Worm (Caenorhabditis elegans) whole organism, L2 larva: ENCODE measurements around the gene affl-1.

ENCODE experiments used
- F13H6.1 ChIP-seq: sonication (generic microtip); optimal IDR thresholded peaks from 2 replicates; lab custom pipeline; 2016; ENCODE audit warnings: missing genetic modification characterization, missing compliant biosample characterization
- ZK546.5 ChIP-seq: sonication (generic microtip); optimal IDR thresholded peaks from 2 replicates; lab custom pipeline; 2017; ENCODE audit warnings: missing biosample characterization, missing genetic modification characterization
- elt-3 ChIP-seq: sonication (generic microtip); optimal IDR thresholded peaks from 2 replicates; lab custom pipeline; 2017; ENCODE audit warnings: missing biosample characterization, missing genetic modification characterization
- nhr-11 ChIP-seq: fragments of 150-350 bp; optimal IDR thresholded peaks from 2 replicates; lab custom pipeline; 2014; ENCODE audit warnings: missing biosample characterization, missing genetic modification characterization
- nhr-6 ChIP-seq: fragments of 150-350 bp; optimal IDR thresholded peaks from 2 replicates; lab custom pipeline; 2014; ENCODE audit warnings: missing biosample characterization, missing genetic modification characterization
- nhr-77 ChIP-seq: fragments of 150-350 bp; optimal IDR thresholded peaks from 2 replicates; lab custom pipeline; 2014; ENCODE audit warnings: missing biosample characterization, missing genetic modification characterization
- skn-1 ChIP-seq: sonication (generic microtip); optimal IDR thresholded peaks from 2 replicates; lab custom pipeline; 2017; ENCODE audit warnings: missing biosample characterization, missing genetic modification characterization
- snpc-4 ChIP-seq: fragments of 150-350 bp; optimal IDR thresholded peaks from 2 replicates; lab custom pipeline; 2014; ENCODE audit warnings: missing biosample characterization, missing genetic modification characterization
- zag-1 ChIP-seq: fragments of 150-350 bp; optimal IDR thresholded peaks from 2 replicates; lab custom pipeline; 2014; ENCODE audit warnings: missing biosample characterization, missing genetic modification characterization
- ztf-11 ChIP-seq: sonication (generic microtip); optimal IDR thresholded peaks from 2 replicates; lab custom pipeline; 2017; ENCODE audit warnings: missing biosample characterization, missing genetic modification characterization

ce11 chrIII:423875-424274, 16.2 kb upstream of the affl-1 start:
- TF ChIP-seq zag-1 (tag; lab: Kevin White, UChicago) (no peak), ztf-11 (tag; lab: Kevin White, UChicago) (no peak), elt-3 (tag; lab: Kevin White, UChicago) (no peak), nhr-6 (tag; lab: Kevin White, UChicago) (no peak), nhr-11 (tag; lab: Kevin White, UChicago) (no peak), skn-1 (no peak), nhr-77 (tag; lab: Kevin White, UChicago) (no peak), F13H6.1 (tag; lab: Kevin White, UChicago) (no peak), snpc-4 (tag; lab: Kevin White, UChicago) (no peak), ZK546.5 (tag; lab: Kevin White, UChicago) (no peak)
